Worm (Caenorhabditis elegans): ENCODE measurements around the gene F39E9.6.

DNA sequence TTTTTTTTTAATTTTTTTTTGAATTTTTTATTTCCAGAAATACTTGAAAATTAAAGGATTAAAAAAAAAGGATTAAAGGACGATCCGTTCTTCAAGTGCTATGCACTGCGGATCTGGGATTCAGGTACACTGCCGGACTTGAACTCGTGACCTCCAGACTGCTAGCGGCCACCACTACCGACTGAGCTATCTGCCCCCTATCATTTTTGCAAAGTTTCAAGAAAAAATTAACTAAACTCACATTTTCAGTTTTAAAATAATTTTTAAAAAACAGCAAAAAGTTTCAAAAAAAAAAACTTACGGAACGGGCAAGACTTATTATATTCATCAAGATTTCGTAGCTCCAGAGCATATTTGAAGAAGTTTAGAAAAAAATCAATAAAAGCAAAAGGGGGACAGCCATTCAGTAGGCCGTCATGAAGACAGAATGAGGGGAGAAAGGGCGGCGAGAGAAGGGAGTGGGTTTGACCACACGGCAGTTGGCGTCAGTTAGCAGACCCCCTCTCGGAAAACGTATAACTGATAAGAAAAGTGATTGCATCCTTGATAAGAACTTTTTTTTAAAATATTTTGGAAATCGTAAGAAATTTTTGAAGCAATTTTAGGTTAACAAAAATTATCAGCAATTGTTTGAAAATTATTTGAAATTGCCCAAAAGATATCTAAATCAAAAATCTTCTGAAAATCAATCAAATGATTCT lies 2.2 kb downstream of the F39E9.6 start:
- TF ChIP-seq klf-2 (GFP tag; conservative IDR thresholded peaks at IDR 0.05) (no peak), ref-1 (GFP tag; conservative IDR thresholded peaks at IDR 0.05) (no peak), flt-1 (GFP tag; IDR thresholded peaks at IDR 0.05) (no peak)
